Comparison of ENCODE assay signal across 5 worm cellular contexts in genomic region chrV:5780713-5781360, ce11.
TF ChIP-seq lines count a peak whose summit lies in the region.

Gene F44E7.5, minus strand, starts transcription at chrV:5780922.

TF ChIP-seq in whole organism, L1 larva, 84 proteins besides CTCF, POLR2A, EP300 and RAD21 (continued from another document and continues in another):
- TF ChIP-seq ztf-11 (tag; optimal IDR thresholded peaks at IDR 0.05; lab: Kevin White, UChicago) (no peak), rnt-1 (tag; optimal IDR thresholded peaks at IDR 0.05; lab: Kevin White, UChicago) (peak; percentile 59), nhr-85 (tag; lab: Kevin White, UChicago) (peak; percentile 81), skn-1 (tag; optimal IDR thresholded peaks at IDR 0.05; lab: Kevin White, UChicago) (peak; percentile 1), efl-1 (optimal IDR thresholded peaks at IDR 0.05; lab: Kevin White, UChicago) (peak; percentile 34 to 61), efl-1 (GFP tag; optimal IDR thresholded peaks at IDR 0.05 in 1 of 2; lab: Kevin White, UChicago) (peak; percentile 23 to 87), nhr-20 (tag; optimal IDR thresholded peaks at IDR 0.05; lab: Kevin White, UChicago) (peak; percentile 66), F16B12.6 (tag; optimal IDR thresholded peaks at IDR 0.05; lab: Kevin White, UChicago) (no peak), nhr-19 (GFP tag; conservative IDR thresholded peaks at IDR 0.05; lab: Robert Waterston, UW) (peak; percentile 59), lin-35 (GFP tag; optimal IDR thresholded peaks at IDR 0.05; lab: Kevin White, UChicago) (peak; percentile 0 to 41), xbp-1 (tag; optimal IDR thresholded peaks at IDR 0.05; lab: Kevin White, UChicago) (peak; percentile 8), elt-2 (tag; optimal IDR thresholded peaks at IDR 0.05; lab: Kevin White, UChicago) (peak; percentile 80), nhr-71 (tag; optimal IDR thresholded peaks at IDR 0.05; lab: Kevin White, UChicago) (peak; percentile 77), nhr-47 (tag; optimal IDR thresholded peaks at IDR 0.05; lab: Kevin White, UChicago) (peak; percentile 58), C16A3.4 (tag; optimal IDR thresholded peaks at IDR 0.05; lab: Kevin White, UChicago) (peak; percentile 53), mep-1 (tag; optimal IDR thresholded peaks at IDR 0.05; lab: Kevin White, UChicago) (peak; percentile 72), dpl-1 (GFP tag; optimal IDR thresholded peaks at IDR 0.05; lab: Kevin White, UChicago) (peak; percentile 16 to 26 (median 25)), swsn-7 (tag; optimal IDR thresholded peaks at IDR 0.05; lab: Kevin White, UChicago) (peak; percentile 2), jun-1 (tag; optimal IDR thresholded peaks at IDR 0.05; lab: Kevin White, UChicago) (peak; percentile 8), C04F5.9 (tag; optimal IDR thresholded peaks at IDR 0.05; lab: Kevin White, UChicago) (no peak), hlh-4 (tag; optimal IDR thresholded peaks at IDR 0.05; lab: Kevin White, UChicago) (no peak), mdl-1 (tag; optimal IDR thresholded peaks at IDR 0.05; lab: Kevin White, UChicago) (peak in 1 of 2 experiments; percentile 20), blmp-1 (tag; optimal IDR thresholded peaks at IDR 0.05; lab: Kevin White, UChicago) (peak; percentile 28), nhr-76 (tag; optimal IDR thresholded peaks at IDR 0.05; lab: Kevin White, UChicago) (no peak), lin-13 (GFP tag; optimal IDR thresholded peaks at IDR 0.05; lab: Kevin White, UChicago) (peak; percentile 20), snpc-4 (tag; optimal IDR thresholded peaks at IDR 0.05; lab: Kevin White, UChicago) (no peak), lin-15B (tag; optimal IDR thresholded peaks at IDR 0.05; lab: Kevin White, UChicago) (no peak)

TF ChIP-seq in whole organism, L2 larva, 48 proteins besides CTCF, POLR2A, EP300 and RAD21 (continued from another document):
- TF ChIP-seq F13H6.1 (tag; optimal IDR thresholded peaks at IDR 0.05; lab: Kevin White, UChicago) = peak; percentile 39
- TF ChIP-seq snpc-4 (tag; optimal IDR thresholded peaks at IDR 0.05; lab: Kevin White, UChicago) = peak; percentile 40
- TF ChIP-seq blmp-1 (tag; optimal IDR thresholded peaks at IDR 0.05; lab: Kevin White, UChicago; ENCODE audit: insufficient read depth) = peak; percentile 37
- peak; percentile 74 for TF ChIP-seq C34F6.9 (tag; optimal IDR thresholded peaks at IDR 0.05; lab: Kevin White, UChicago)
- no peak for TF ChIP-seq nhr-10 (tag; optimal IDR thresholded peaks at IDR 0.05; lab: Kevin White, UChicago)
- no peak for TF ChIP-seq unc-39 (tag; optimal IDR thresholded peaks at IDR 0.05; lab: Kevin White, UChicago)
- TF ChIP-seq nhr-25 (tag; optimal IDR thresholded peaks at IDR 0.05; lab: Kevin White, UChicago) = peak; percentile 78
- TF ChIP-seq nhr-129 (tag; optimal IDR thresholded peaks at IDR 0.05; lab: Kevin White, UChicago) = peak; percentile 100
- TF ChIP-seq lsy-2 (tag; optimal IDR thresholded peaks at IDR 0.05; lab: Kevin White, UChicago) = peak; percentile 5 to 69
- TF ChIP-seq peb-1 (tag; optimal IDR thresholded peaks at IDR 0.05; lab: Kevin White, UChicago) = no peak
- TF ChIP-seq unc-55 (GFP tag; optimal IDR thresholded peaks at IDR 0.05; lab: Kevin White, UChicago) = peak; percentile 62
- peak; percentile 57 for TF ChIP-seq nhr-21 (tag; optimal IDR thresholded peaks at IDR 0.05; lab: Kevin White, UChicago)
- peak; percentile 60 for TF ChIP-seq sma-3 (GFP tag; optimal IDR thresholded peaks at IDR 0.05; lab: Kevin White, UChicago)

TF ChIP-seq in whole organism, L3 larva, 47 proteins besides CTCF, POLR2A, EP300 and RAD21 (continued from another document):
- peak; percentile 74 for TF ChIP-seq pqm-1 (tag; optimal IDR thresholded peaks at IDR 0.05; lab: Kevin White, UChicago)
- TF ChIP-seq lin-15B (tag; optimal IDR thresholded peaks at IDR 0.05; lab: Kevin White, UChicago) = peak; percentile 47
- peak; percentile 7 for TF ChIP-seq hmg-11 (tag; optimal IDR thresholded peaks at IDR 0.05; lab: Kevin White, UChicago)
- no peak for TF ChIP-seq nhr-76 (tag; optimal IDR thresholded peaks at IDR 0.05; lab: Kevin White, UChicago)
- peak; percentile 71 for TF ChIP-seq nhr-25 (tag; optimal IDR thresholded peaks at IDR 0.05; lab: Kevin White, UChicago)
- no peak for TF ChIP-seq egl-27 (tag; optimal IDR thresholded peaks at IDR 0.05; lab: Kevin White, UChicago)
- TF ChIP-seq nhr-77 (tag; optimal IDR thresholded peaks at IDR 0.05; lab: Kevin White, UChicago) = no peak
- TF ChIP-seq nhr-23 (tag; optimal IDR thresholded peaks at IDR 0.05; lab: Kevin White, UChicago) = peak; percentile 76
- no peak for TF ChIP-seq elt-3 (tag; optimal IDR thresholded peaks at IDR 0.05; lab: Kevin White, UChicago)
- no peak for TF ChIP-seq ZK546.5 (tag; optimal IDR thresholded peaks at IDR 0.05; lab: Kevin White, UChicago)
- no peak for TF ChIP-seq nhr-11 (tag; optimal IDR thresholded peaks at IDR 0.05; lab: Kevin White, UChicago)
- no peak for TF ChIP-seq lsy-12 (tag; optimal IDR thresholded peaks at IDR 0.05; lab: Kevin White, UChicago)
- TF ChIP-seq ama-1 (optimal IDR thresholded peaks at IDR 0.05; lab: Kevin White, UChicago) = peak; percentile 12
- TF ChIP-seq unc-39 (tag; optimal IDR thresholded peaks at IDR 0.05; lab: Kevin White, UChicago) = no peak
- TF ChIP-seq jun-1 (tag; optimal IDR thresholded peaks at IDR 0.05; lab: Kevin White, UChicago) = no peak
- TF ChIP-seq nhr-237 (tag; optimal IDR thresholded peaks at IDR 0.05; lab: Kevin White, UChicago) = no peak
- TF ChIP-seq fkh-10 (GFP tag; optimal IDR thresholded peaks at IDR 0.05; lab: Kevin White, UChicago) = no peak
- no peak for TF ChIP-seq tbx-2 (tag; optimal IDR thresholded peaks at IDR 0.05; lab: Kevin White, UChicago)
- TF ChIP-seq eor-1 (tag; optimal IDR thresholded peaks at IDR 0.05; lab: Kevin White, UChicago) = no peak
- TF ChIP-seq elt-1 (tag; optimal IDR thresholded peaks at IDR 0.05; lab: Kevin White, UChicago) = no peak
- no peak for TF ChIP-seq ztf-4 (tag; optimal IDR thresholded peaks at IDR 0.05; lab: Kevin White, UChicago)
- TF ChIP-seq sea-2 (GFP tag; optimal IDR thresholded peaks at IDR 0.05; lab: Kevin White, UChicago) = no peak
- TF ChIP-seq pha-4 (tag; optimal IDR thresholded peaks at IDR 0.05; lab: Kevin White, UChicago) = peak; percentile 71
- TF ChIP-seq nfya-1 (tag; optimal IDR thresholded peaks at IDR 0.05; lab: Kevin White, UChicago; ENCODE audit: insufficient read depth) = peak; percentile 60
- TF ChIP-seq elt-2 (tag; optimal IDR thresholded peaks at IDR 0.05; lab: Kevin White, UChicago) = peak; percentile 86
- TF ChIP-seq nhr-43 (tag; optimal IDR thresholded peaks at IDR 0.05; lab: Kevin White, UChicago; ENCODE audit: poor library complexity, severe bottlenecking) = peak; percentile 5
- no peak for TF ChIP-seq egl-5 (tag; optimal IDR thresholded peaks at IDR 0.05; lab: Kevin White, UChicago)
- TF ChIP-seq aly-2 (tag; optimal IDR thresholded peaks at IDR 0.05; lab: Kevin White, UChicago) = no peak
- TF ChIP-seq ceh-82 (tag; optimal IDR thresholded peaks at IDR 0.05; lab: Kevin White, UChicago) = no peak
- TF ChIP-seq mdl-1 (tag; optimal IDR thresholded peaks at IDR 0.05; lab: Kevin White, UChicago) = no peak
- TF ChIP-seq fos-1 (tag; optimal IDR thresholded peaks at IDR 0.05; lab: Kevin White, UChicago) = no peak
- TF ChIP-seq lin-39 (tag; optimal IDR thresholded peaks at IDR 0.05; lab: Kevin White, UChicago) = no peak
- no peak for TF ChIP-seq nhr-67 (tag; optimal IDR thresholded peaks at IDR 0.05; lab: Kevin White, UChicago)

TF ChIP-seq in whole organism, L4 larva, 104 proteins besides CTCF, POLR2A, EP300 and RAD21 (continued from another document and continues in another):
- TF ChIP-seq lim-7 (GFP tag; IDR thresholded peaks at IDR 0.05; lab: Robert Waterston, UW) (no peak), dve-1 (tag; optimal IDR thresholded peaks at IDR 0.05; lab: Kevin White, UChicago; ENCODE audit: insufficient read depth) (peak; percentile 95), mes-2 (tag; optimal IDR thresholded peaks at IDR 0.05; lab: Kevin White, UChicago; ENCODE audit: poor library complexity, severe bottlenecking) (peak; percentile 76), php-3 (GFP tag; IDR thresholded peaks at IDR 0.05; lab: Robert Waterston, UW) (peak; percentile 45; the same call in 1 of the 2 replicates), ztf-7 (tag; optimal IDR thresholded peaks at IDR 0.05; lab: Kevin White, UChicago) (peak; percentile 99), lin-1 (GFP tag; IDR thresholded peaks at IDR 0.05; lab: Robert Waterston, UW) (no peak), lir-3 (tag; optimal IDR thresholded peaks at IDR 0.05; lab: Kevin White, UChicago) (no peak), nhr-28 (tag; optimal IDR thresholded peaks at IDR 0.05; lab: Kevin White, UChicago) (peak; percentile 80), unc-62 (GFP tag; optimal IDR thresholded peaks at IDR 0.05 in 1 of 2; lab: Kevin White, UChicago) (peak in 1 of 2 experiments; percentile 23), unc-62 (tag; optimal IDR thresholded peaks at IDR 0.05; lab: Kevin White, UChicago) (no peak), aha-1 (tag; lab: Kevin White, UChicago) (peak; percentile 98), lsy-2 (tag; optimal IDR thresholded peaks at IDR 0.05; lab: Kevin White, UChicago) (peak in 1 of 2 experiments; percentile 60), mxl-2 (GFP tag; conservative IDR thresholded peaks at IDR 0.05; lab: Robert Waterston, UW) (0 out of 2 replicates have a peak, but pooled peaks have one; percentile 57), egl-43 (GFP tag; IDR thresholded peaks at IDR 0.05; lab: Robert Waterston, UW) (0 out of 2 replicates have a peak, but pooled peaks have one; percentile 57), dpl-1 (GFP tag; optimal IDR thresholded peaks at IDR 0.05; lab: Kevin White, UChicago) (peak; percentile 41), Y75B8A.6 (GFP tag; IDR thresholded peaks at IDR 0.05; lab: Robert Waterston, UW) (no peak), hlh-11 (tag; optimal IDR thresholded peaks at IDR 0.05; lab: Kevin White, UChicago) (peak; percentile 90), T20F7.1 (GFP tag; optimal IDR thresholded peaks at IDR 0.05; lab: Kevin White, UChicago) (peak; percentile 17), rbr-2 (tag; optimal IDR thresholded peaks at IDR 0.05; lab: Kevin White, UChicago) (peak; percentile 53), daf-16 (GFP tag; optimal IDR thresholded peaks at IDR 0.05; lab: Kevin White, UChicago) (no peak), daf-16 (tag; optimal IDR thresholded peaks at IDR 0.05; lab: Kevin White, UChicago) (peak; percentile 77), hmg-1.1 (GFP tag; IDR thresholded peaks at IDR 0.05; lab: Robert Waterston, UW) (peak; percentile 47), hlh-30 (tag; optimal IDR thresholded peaks at IDR 0.05; lab: Kevin White, UChicago; ENCODE audit: insufficient read depth) (peak; percentile 87), fkh-10 (GFP tag; optimal IDR thresholded peaks at IDR 0.05; lab: Kevin White, UChicago) (no peak), unc-130 (GFP tag; optimal IDR thresholded peaks at IDR 0.05; lab: Kevin White, UChicago) (peak; percentile 12), mxl-3 (GFP tag; optimal IDR thresholded peaks at IDR 0.05; lab: Kevin White, UChicago) (peak; percentile 98), lin-29 (GFP tag; IDR thresholded peaks at IDR 0.05; lab: Robert Waterston, UW) (peak; percentile 39; the same call in 1 of the 2 replicates), daf-19 (GFP tag; conservative IDR thresholded peaks at IDR 0.05; lab: Robert Waterston, UW) (0 out of 2 replicates have a peak, but pooled peaks have one; percentile 14), nhr-77 (tag; optimal IDR thresholded peaks at IDR 0.05; lab: Kevin White, UChicago) (peak; percentile 35), spr-1 (tag; optimal IDR thresholded peaks at IDR 0.05; lab: Kevin White, UChicago) (peak; percentile 96), ceh-82 (tag; optimal IDR thresholded peaks at IDR 0.05; lab: Kevin White, UChicago) (no peak), ceh-32 (tag; optimal IDR thresholded peaks at IDR 0.05; lab: Kevin White, UChicago; ENCODE audit: poor library complexity) (no peak), mdl-1 (tag; optimal IDR thresholded peaks at IDR 0.05; lab: Kevin White, UChicago) (peak; percentile 13 to 82)

TF ChIP-seq in whole organism, young adult, 124 proteins besides CTCF, POLR2A, EP300 and RAD21 (continued from another document):
- TF ChIP-seq ceh-91 (GFP tag; IDR thresholded peaks at IDR 0.05; lab: Robert Waterston, UW) (peak; percentile 24; the same call in 1 of the 2 replicates), madf-3 (GFP tag; IDR thresholded peaks at IDR 0.05; lab: Robert Waterston, UW) (no peak), lin-40 (tag; optimal IDR thresholded peaks at IDR 0.05; lab: Kevin White, UChicago) (peak; percentile 51), lag-1 (GFP tag; IDR thresholded peaks at IDR 0.05; lab: Robert Waterston, UW) (no peak), C06A6.2 (GFP tag; conservative IDR thresholded peaks at IDR 0.05; lab: Robert Waterston, UW) (peak; percentile 66), attf-6 (GFP tag; IDR thresholded peaks at IDR 0.05; lab: Robert Waterston, UW) (no peak), attf-5 (GFP tag; optimal IDR thresholded peaks at IDR 0.05; lab: Kevin White, UChicago) (peak; percentile 61), somi-1 (GFP tag; optimal IDR thresholded peaks at IDR 0.05; lab: Kevin White, UChicago) (no peak), cebp-2 (GFP tag; IDR thresholded peaks at IDR 0.05; lab: Robert Waterston, UW) (peak; percentile 94), F23B12.7 (tag; optimal IDR thresholded peaks at IDR 0.05; lab: Kevin White, UChicago; ENCODE audit: insufficient read depth) (peak; percentile 15), die-1 (tag; optimal IDR thresholded peaks at IDR 0.05; lab: Kevin White, UChicago) (no peak), ztf-22 (GFP tag; optimal IDR thresholded peaks at IDR 0.05; lab: Kevin White, UChicago) (no peak), bed-2 (GFP tag; IDR thresholded peaks at IDR 0.05; lab: Robert Waterston, UW) (no peak), cebp-1 (GFP tag; IDR thresholded peaks at IDR 0.05; lab: Robert Waterston, UW) (no peak; the same call in 1 of the 2 replicates), cebp-1 (tag; optimal IDR thresholded peaks at IDR 0.05; lab: Kevin White, UChicago) (peak; percentile 69), snpc-1.1 (tag; optimal IDR thresholded peaks at IDR 0.05; lab: Kevin White, UChicago; ENCODE audit: insufficient read depth) (no peak), mxl-1 (tag; optimal IDR thresholded peaks at IDR 0.05; lab: Kevin White, UChicago) (no peak), lin-54 (GFP tag; optimal IDR thresholded peaks at IDR 0.05; lab: Kevin White, UChicago) (peak; percentile 5), let-607 (tag; optimal IDR thresholded peaks at IDR 0.05; lab: Kevin White, UChicago) (peak in 1 of 2 experiments; percentile 60), ztf-18 (tag; optimal IDR thresholded peaks at IDR 0.05; lab: Kevin White, UChicago) (peak; percentile 67), sdz-38 (tag; optimal IDR thresholded peaks at IDR 0.05; lab: Kevin White, UChicago) (no peak), xnd-1 (tag; optimal IDR thresholded peaks at IDR 0.05; lab: Kevin White, UChicago) (no peak), hlh-26 (GFP tag; conservative IDR thresholded peaks at IDR 0.05; lab: Robert Waterston, UW) (no peak), ztf-28 (GFP tag; IDR thresholded peaks at IDR 0.05; lab: Robert Waterston, UW) (no peak), efl-1 (GFP tag; optimal IDR thresholded peaks at IDR 0.05; lab: Kevin White, UChicago) (no peak), chd-7 (tag; optimal IDR thresholded peaks at IDR 0.05; lab: Kevin White, UChicago) (peak; percentile 18), ceh-79 (tag; optimal IDR thresholded peaks at IDR 0.05; lab: Kevin White, UChicago) (no peak), nhr-90 (tag; optimal IDR thresholded peaks at IDR 0.05; lab: Kevin White, UChicago) (peak; percentile 69)
TF ChIP-seq in whole organism, young adult: peak in this region for 28.
